Fruit fly (Drosophila melanogaster): ENCODE results near the gene CG3592.

The CG3592 gene

DNA sequence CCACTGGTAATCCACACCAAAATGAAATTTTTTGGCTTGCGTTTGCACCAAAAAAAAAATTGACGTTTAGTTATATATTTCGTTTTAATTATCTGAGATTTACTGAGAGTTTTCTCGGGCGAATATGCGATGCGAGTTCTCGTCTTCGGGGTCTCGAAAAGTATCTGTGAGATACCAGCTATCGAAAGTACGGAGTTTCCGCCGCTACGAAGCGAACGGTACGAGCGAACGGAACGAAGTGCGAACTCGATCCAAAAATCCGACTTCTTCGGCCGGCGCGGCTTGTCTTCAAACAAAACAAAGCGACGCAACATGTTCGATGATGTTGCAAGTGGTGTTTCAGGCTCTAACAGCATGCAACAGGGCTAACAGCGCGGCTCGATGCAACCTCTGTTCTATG lies 38.7 kb downstream of the CG3592 start, which contains the start of gene rst:
Gene rst, minus strand, starts transcription at position 242 of the 400 bp plus-strand sequence.
- no peak for TF ChIP-seq kay (GFP tag; ENCODE audit: borderline replicate concordance)
- no peak for TF ChIP-seq CG12768 (GFP tag; optimal IDR thresholded peaks at IDR 0.05)
- no peak for TF ChIP-seq Crg-1 (GFP tag; optimal IDR thresholded peaks at IDR 0.05)
- TF ChIP-seq tj (GFP tag; optimal IDR thresholded peaks at IDR 0.05), result no peak
- TF ChIP-seq CG7045 (GFP tag; optimal IDR thresholded peaks at IDR 0.05), result no peak
- no peak for TF ChIP-seq bab1 (GFP tag; optimal IDR thresholded peaks at IDR 0.05)
- TF ChIP-seq cic (GFP tag; optimal IDR thresholded peaks at IDR 0.05), result no peak
- TF ChIP-seq CG1620 (GFP tag; optimal IDR thresholded peaks at IDR 0.05), result no peak
- no peak for TF ChIP-seq CG11617 (GFP tag; optimal IDR thresholded peaks at IDR 0.05)
- TF ChIP-seq pad (GFP tag; optimal IDR thresholded peaks at IDR 0.05), result no peak
- TF ChIP-seq toe (GFP tag; optimal IDR thresholded peaks at IDR 0.05), result no peak
- no peak for TF ChIP-seq Hr96 (GFP tag; optimal IDR thresholded peaks at IDR 0.05)
- no peak for TF ChIP-seq Mnt (GFP tag; optimal IDR thresholded peaks at IDR 0.05)
- TF ChIP-seq Clk (GFP tag; optimal IDR thresholded peaks at IDR 0.05), result no peak
- TF ChIP-seq CG14711 (tag; optimal IDR thresholded peaks at IDR 0.05), result no peak
- no peak for TF ChIP-seq CG33017 (tag; optimal IDR thresholded peaks at IDR 0.05)
- TF ChIP-seq ovo (GFP tag; optimal IDR thresholded peaks at IDR 0.05), result no peak
- no peak for TF ChIP-seq cnc (optimal IDR thresholded peaks at IDR 0.05)

DNA sequence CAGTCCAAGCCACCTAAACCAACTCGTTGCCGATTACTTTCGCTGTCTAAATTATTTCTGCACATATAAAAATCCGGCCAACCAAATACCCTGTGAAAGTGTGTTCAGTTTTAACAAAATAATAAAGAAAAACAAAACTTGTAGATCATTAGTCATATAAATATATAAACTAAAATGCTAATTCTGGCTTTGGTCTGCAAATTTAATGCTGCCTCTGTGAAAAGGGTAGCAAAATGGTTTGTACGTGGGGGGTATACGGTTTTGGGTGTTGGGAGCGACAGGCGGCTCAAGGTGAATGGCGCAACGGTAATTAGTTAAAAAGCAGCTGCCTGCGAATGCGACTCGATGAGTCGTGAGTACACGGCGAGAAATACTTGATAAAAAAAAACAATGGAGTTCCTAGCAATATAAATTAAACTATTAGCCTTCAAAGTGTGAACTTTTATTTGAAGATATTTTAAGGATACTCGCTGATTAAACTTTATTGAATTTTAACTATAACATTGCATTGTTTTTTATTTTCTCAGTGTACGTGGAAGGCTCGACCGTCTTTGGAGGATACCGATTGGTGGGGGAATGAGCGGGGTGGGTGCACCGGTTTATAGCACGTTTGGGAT lies 43.0 kb downstream of the CG3592 start:
- TF ChIP-seq CG12768 (GFP tag; optimal IDR thresholded peaks at IDR 0.05), result no peak
- no peak for TF ChIP-seq bab1 (GFP tag; optimal IDR thresholded peaks at IDR 0.05)
- TF ChIP-seq toe (GFP tag; optimal IDR thresholded peaks at IDR 0.05), result no peak
- TF ChIP-seq Crg-1 (GFP tag; optimal IDR thresholded peaks at IDR 0.05), result no peak
- TF ChIP-seq CG11617 (GFP tag; optimal IDR thresholded peaks at IDR 0.05), result no peak
- no peak for TF ChIP-seq CG7101 (tag; optimal IDR thresholded peaks at IDR 0.05)
- TF ChIP-seq CG33017 (tag; optimal IDR thresholded peaks at IDR 0.05), result no peak

DNA sequence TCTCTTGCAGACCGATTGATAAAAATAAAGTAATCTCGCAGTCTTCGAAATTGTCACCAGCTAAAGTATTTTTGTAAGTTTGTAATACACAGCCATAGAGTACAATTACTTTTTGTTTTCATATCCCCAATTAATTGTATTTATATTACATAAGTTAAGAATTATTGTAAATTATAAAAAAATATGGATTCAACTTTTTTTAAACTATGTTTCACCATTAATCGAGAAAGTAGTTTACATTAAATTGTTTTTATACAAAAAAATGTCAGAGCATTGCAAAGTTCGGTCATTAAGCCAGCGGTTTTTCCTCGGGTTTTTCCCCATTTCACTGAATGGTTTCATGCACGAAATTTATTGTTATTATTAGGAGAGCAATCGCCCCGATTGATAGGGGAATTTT lies 45.4 kb downstream of the CG3592 start:
- no peak for TF ChIP-seq cnc (optimal IDR thresholded peaks at IDR 0.05)
- TF ChIP-seq Hr96 (GFP tag; optimal IDR thresholded peaks at IDR 0.05), result no peak
- TF ChIP-seq pad (GFP tag; optimal IDR thresholded peaks at IDR 0.05), result no peak
- TF ChIP-seq tj (GFP tag; optimal IDR thresholded peaks at IDR 0.05), result no peak

DNA sequence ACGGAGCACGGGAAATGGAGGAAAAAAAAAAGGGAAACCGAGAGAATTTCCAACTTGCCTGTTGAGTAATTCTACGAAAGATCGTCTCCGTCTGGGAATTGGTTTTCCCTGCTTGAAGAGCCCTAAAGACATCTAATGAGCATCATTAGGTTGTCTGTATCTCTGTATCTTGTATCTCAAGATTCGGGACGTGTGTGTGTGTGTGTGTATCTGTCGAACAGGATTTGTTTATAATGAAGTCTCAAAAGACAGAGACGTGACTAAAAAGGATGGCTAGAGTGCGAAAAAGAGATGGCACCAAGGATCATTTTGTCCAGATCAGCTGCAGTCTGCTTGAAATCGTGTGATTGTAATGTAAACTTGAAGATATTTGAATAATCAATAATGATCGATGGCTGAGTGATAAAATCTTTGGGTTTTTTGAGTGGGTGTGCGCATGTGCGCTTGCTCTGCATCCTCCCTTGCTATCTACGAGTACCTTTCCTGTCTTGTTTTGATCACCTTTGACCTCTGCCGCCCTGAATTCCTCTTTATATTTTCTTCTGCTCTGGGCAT lies 47.6 kb downstream of the CG3592 start:
- TF ChIP-seq toe (GFP tag; optimal IDR thresholded peaks at IDR 0.05), result no peak
- no peak for TF ChIP-seq CG14711 (tag; optimal IDR thresholded peaks at IDR 0.05)
- no peak for TF ChIP-seq CG33017 (tag; optimal IDR thresholded peaks at IDR 0.05)
- no peak for TF ChIP-seq ovo (GFP tag; optimal IDR thresholded peaks at IDR 0.05)
- no peak for TF ChIP-seq Crg-1 (GFP tag; optimal IDR thresholded peaks at IDR 0.05)
- TF ChIP-seq Hr96 (GFP tag; optimal IDR thresholded peaks at IDR 0.05), result no peak
- TF ChIP-seq kay (GFP tag; ENCODE audit: borderline replicate concordance), result no peak
- TF ChIP-seq cic (GFP tag; optimal IDR thresholded peaks at IDR 0.05), result no peak
- TF ChIP-seq CG12768 (GFP tag; optimal IDR thresholded peaks at IDR 0.05), result no peak
- TF ChIP-seq cnc (optimal IDR thresholded peaks at IDR 0.05), result no peak
- no peak for TF ChIP-seq CG5204 (GFP tag; optimal IDR thresholded peaks at IDR 0.05)

DNA sequence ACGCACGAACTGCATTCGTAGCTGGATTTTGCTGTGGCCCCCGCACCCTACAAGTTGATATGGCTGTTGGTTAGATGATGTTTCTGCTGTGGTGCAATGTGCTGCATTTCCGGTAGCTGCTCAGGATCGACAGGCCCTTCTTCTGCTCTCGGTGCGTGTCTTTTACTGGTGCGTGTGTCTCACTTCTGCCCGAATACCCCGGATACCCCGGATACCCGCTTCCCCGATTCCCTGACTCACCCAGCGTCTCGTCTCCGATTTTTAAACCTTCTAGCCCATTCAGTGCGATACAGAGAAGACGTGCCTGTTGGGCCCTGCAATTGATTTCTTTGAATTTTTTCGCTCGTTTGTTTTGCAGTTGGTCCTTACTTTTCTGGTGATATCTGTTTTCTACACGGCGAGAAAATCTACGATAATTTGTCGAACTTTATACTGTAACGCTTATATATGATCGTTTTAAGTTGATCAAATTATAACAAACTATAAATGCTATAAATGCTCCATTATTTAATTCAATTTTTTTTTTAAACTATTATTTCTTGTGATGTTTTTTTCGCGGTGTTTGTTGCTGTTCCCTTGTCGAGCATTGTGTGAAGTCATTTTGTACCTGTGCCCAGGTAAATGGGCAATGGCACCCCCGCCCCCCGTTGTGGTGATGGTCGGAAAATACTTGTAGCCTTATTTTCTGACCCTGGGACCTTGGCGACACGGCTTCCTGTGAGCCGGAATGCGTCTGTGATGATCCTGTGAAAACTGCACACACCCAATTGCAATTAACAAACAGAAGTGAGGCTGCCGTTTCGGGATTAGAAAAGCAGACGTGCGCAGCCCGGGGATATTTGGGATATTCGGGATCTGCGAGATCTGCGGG lies 50.2 kb downstream of the CG3592 start:
- TF ChIP-seq CG14711 (tag; optimal IDR thresholded peaks at IDR 0.05) (no peak), Clk (GFP tag; optimal IDR thresholded peaks at IDR 0.05) (no peak), toe (GFP tag; optimal IDR thresholded peaks at IDR 0.05) (no peak), Crg-1 (GFP tag; optimal IDR thresholded peaks at IDR 0.05) (no peak), CG11617 (GFP tag; optimal IDR thresholded peaks at IDR 0.05) (no peak)

Measured in whole organism, adult.